ENCODE assay signal across 2 worm cellular contexts in the genomic region with DNA sequence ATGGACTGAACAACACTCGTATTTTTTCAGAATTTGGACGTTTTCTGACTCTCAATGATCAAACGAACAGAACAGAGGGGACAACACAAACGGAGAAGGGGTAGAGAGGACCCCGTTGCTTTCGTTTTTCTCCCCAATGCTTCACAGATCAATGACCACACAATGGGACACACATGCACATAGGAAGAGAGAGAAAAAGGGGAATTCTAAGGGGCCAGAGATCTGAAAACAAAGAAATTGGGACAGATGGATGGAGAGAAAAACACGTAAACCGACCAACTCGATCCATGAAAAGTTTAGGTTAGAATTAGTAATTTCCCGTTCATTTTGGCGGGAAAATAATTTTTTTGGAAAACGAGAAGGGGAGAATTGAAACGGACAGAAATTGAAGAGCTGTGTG.
A peak's percentile ranks its signal among the peaks of the same experiment; 100 is the strongest.
TF ChIP-seq lines count a peak whose summit lies in the region.

No protein-coding gene starts in this region.

TF ChIP-seq in whole organism, L1 larva, 84 proteins besides CTCF, POLR2A, EP300 and RAD21 (continued from another document):
- TF ChIP-seq mef-2 (tag; optimal IDR thresholded peaks at IDR 0.05; lab: Kevin White, UChicago): no peak
- no peak for TF ChIP-seq skn-1 (tag; optimal IDR thresholded peaks at IDR 0.05; lab: Kevin White, UChicago)
- TF ChIP-seq pax-3 (tag; optimal IDR thresholded peaks at IDR 0.05; lab: Kevin White, UChicago): no peak
- no peak for TF ChIP-seq lin-15B (tag; optimal IDR thresholded peaks at IDR 0.05; lab: Kevin White, UChicago)
- no peak for TF ChIP-seq unc-86 (tag; optimal IDR thresholded peaks at IDR 0.05; lab: Kevin White, UChicago)
- TF ChIP-seq nhr-237 (tag; optimal IDR thresholded peaks at IDR 0.05; lab: Kevin White, UChicago): no peak
- peak; percentile 25 for TF ChIP-seq nhr-20 (tag; optimal IDR thresholded peaks at IDR 0.05; lab: Kevin White, UChicago)
- no peak for TF ChIP-seq blmp-1 (tag; optimal IDR thresholded peaks at IDR 0.05; lab: Kevin White, UChicago)
- TF ChIP-seq nhr-47 (tag; optimal IDR thresholded peaks at IDR 0.05; lab: Kevin White, UChicago): no peak
- TF ChIP-seq efl-1 (optimal IDR thresholded peaks at IDR 0.05; lab: Kevin White, UChicago): no peak
- peak in 1 of 2 experiments; percentile 38 for TF ChIP-seq efl-1 (GFP tag; optimal IDR thresholded peaks at IDR 0.05 in 1 of 2; lab: Kevin White, UChicago)
- no peak for TF ChIP-seq fkh-10 (GFP tag; optimal IDR thresholded peaks at IDR 0.05; lab: Kevin White, UChicago)
- TF ChIP-seq sox-4 (tag; optimal IDR thresholded peaks at IDR 0.05; lab: Kevin White, UChicago): no peak
- TF ChIP-seq unc-98 (GFP tag; IDR thresholded peaks at IDR 0.05; lab: Robert Waterston, UW): no peak
- no peak for TF ChIP-seq unc-30 (tag; optimal IDR thresholded peaks at IDR 0.05; lab: Kevin White, UChicago)
- no peak for TF ChIP-seq jun-1 (tag; optimal IDR thresholded peaks at IDR 0.05; lab: Kevin White, UChicago)
- no peak for TF ChIP-seq unc-62 (GFP tag; optimal IDR thresholded peaks at IDR 0.05; lab: Kevin White, UChicago)

TF ChIP-seq in whole organism, L4 larva, 104 proteins besides CTCF, POLR2A, EP300 and RAD21 (continued from another document):
- peak; percentile 29 for TF ChIP-seq fkh-10 (GFP tag; optimal IDR thresholded peaks at IDR 0.05; lab: Kevin White, UChicago)
- no peak for TF ChIP-seq dpl-1 (GFP tag; optimal IDR thresholded peaks at IDR 0.05; lab: Kevin White, UChicago)
- TF ChIP-seq egl-27 (tag; optimal IDR thresholded peaks at IDR 0.05; lab: Kevin White, UChicago): no peak
- no peak for TF ChIP-seq rbr-2 (tag; optimal IDR thresholded peaks at IDR 0.05; lab: Kevin White, UChicago)
- no peak for TF ChIP-seq pha-4 (GFP tag; IDR thresholded peaks at IDR 0.05; lab: Robert Waterston, UW)
- TF ChIP-seq pha-4 (tag; optimal IDR thresholded peaks at IDR 0.05; lab: Kevin White, UChicago): no peak
- no peak for TF ChIP-seq F26F4.8 (GFP tag; conservative IDR thresholded peaks at IDR 0.05; lab: Robert Waterston, UW)
- TF ChIP-seq lin-39 (tag; optimal IDR thresholded peaks at IDR 0.05; lab: Kevin White, UChicago): no peak
- no peak for TF ChIP-seq fos-1 (tag; optimal IDR thresholded peaks at IDR 0.05; lab: Kevin White, UChicago)
- no peak for TF ChIP-seq Y105C5A.15 (GFP tag; IDR thresholded peaks at IDR 0.05; lab: Robert Waterston, UW)
- TF ChIP-seq php-3 (GFP tag; IDR thresholded peaks at IDR 0.05; lab: Robert Waterston, UW): no peak
- TF ChIP-seq nhr-102 (tag; optimal IDR thresholded peaks at IDR 0.05; lab: Kevin White, UChicago): no peak
- TF ChIP-seq unc-62 (GFP tag; optimal IDR thresholded peaks at IDR 0.05 in 1 of 2; lab: Kevin White, UChicago): peak in 1 of 2 experiments; percentile 92
- TF ChIP-seq unc-62 (tag; optimal IDR thresholded peaks at IDR 0.05; lab: Kevin White, UChicago): no peak
- no peak for TF ChIP-seq gei-8 (GFP tag; optimal IDR thresholded peaks at IDR 0.05; lab: Kevin White, UChicago)
